Worm (Caenorhabditis elegans): ENCODE data around the gene srxa-6.

srxa-6 gene

ce11 chrV:20785050-20785847 lies 50.5 kb downstream of the srxa-6 start:
- TF ChIP-seq flt-1 (GFP tag; IDR thresholded peaks at IDR 0.05) (no peak), klf-2 (GFP tag; conservative IDR thresholded peaks at IDR 0.05) (no peak), cog-1 (tag; optimal IDR thresholded peaks at IDR 0.05) (no peak), tab-1 (GFP tag; IDR thresholded peaks at IDR 0.05) (no peak), med-1 (GFP tag; optimal IDR thresholded peaks at IDR 0.05; ENCODE audit: insufficient read depth) (no peak), T22C8.4 (GFP tag; IDR thresholded peaks at IDR 0.05) (no peak)

All from whole organism, midembryonic.